Fruit fly (Drosophila melanogaster) whole organism, embryonic: ENCODE measurements around the gene Ac78C.

ENCODE experiments used
- ATbp ChIP-seq: fragments of 200-800 bp; sonication (Bioruptor generic); optimal IDR thresholded peaks from 2 replicates; lab custom pipeline; 2017; ENCODE audit warnings: missing biosample characterization, mild to moderate bottlenecking, missing genetic modification characterization, missing genetic modification reagents
- Ada2b ChIP-seq: fragments of 200-800 bp; sonication (Bioruptor generic); IDR thresholded peaks from 2 replicates; pipeline ENCODE4 v1.3.6; 2022; ENCODE audit warnings: missing biosample characterization, missing genetic modification characterization
- Awh ChIP-seq: fragments of 200-800 bp; sonication (Bioruptor generic); IDR thresholded peaks from 2 replicates; pipeline ENCODE4, ENCODE4 v1.3.6; 2022; ENCODE audit warnings: missing biosample characterization, missing genetic modification characterization
- Bgb ChIP-seq: fragments of 200-800 bp; sonication (Bioruptor generic); IDR thresholded peaks from 2 replicates; pipeline ENCODE4 v1.3.6; 2022; ENCODE audit warnings: missing biosample characterization, missing genetic modification characterization; ENCODE audit not compliant: partially characterized antibody
- CG1024 ChIP-seq: fragments of 200-800 bp; sonication (Bioruptor generic); IDR thresholded peaks from 2 replicates; pipeline ENCODE4 v1.3.6; 2022; ENCODE audit warnings: missing biosample characterization, missing genetic modification characterization
- CG11398 ChIP-seq: fragments of 200-800 bp; sonication (Bioruptor generic); optimal IDR thresholded peaks from 2 replicates; lab custom pipeline; 2016; ENCODE audit warnings: missing biosample characterization, missing genetic modification characterization
- CG12236 ChIP-seq: fragments of 200-800 bp; sonication (Bioruptor generic); optimal IDR thresholded peaks from 2 replicates; lab custom pipeline; 2016; ENCODE audit warnings: missing biosample characterization, missing genetic modification characterization
- CG12299 ChIP-seq: fragments of 200-800 bp; sonication (Bioruptor generic); optimal IDR thresholded peaks from 2 replicates; lab custom pipeline; 2018; ENCODE audit warnings: missing biosample characterization, mild to moderate bottlenecking, missing genetic modification characterization
- CG12391 ChIP-seq: fragments of 200-800 bp; sonication (Bioruptor generic); optimal IDR thresholded peaks from 3 replicates; lab custom pipeline; 2018; ENCODE audit warnings: missing biosample characterization, mild to moderate bottlenecking, missing genetic modification characterization, moderate library complexity
- CG12744 ChIP-seq: fragments of 200-800 bp; sonication (Bioruptor generic); optimal IDR thresholded peaks from 2 replicates; lab custom pipeline; 2016; ENCODE audit warnings: missing biosample characterization, missing genetic modification characterization
- CG14965 ChIP-seq: fragments of 200-800 bp; sonication (Bioruptor generic); optimal IDR thresholded peaks from 2 replicates; lab custom pipeline; 2016; ENCODE audit warnings: missing biosample characterization, missing genetic modification characterization, borderline replicate concordance
- CG15601 ChIP-seq: fragments of 200-800 bp; sonication (Bioruptor generic); optimal IDR thresholded peaks from 3 replicates; lab custom pipeline; 2019; ENCODE audit warnings: missing biosample characterization, mild to moderate bottlenecking, missing genetic modification characterization, moderate library complexity
- CG1603 ChIP-seq: fragments of 200-800 bp; sonication (Bioruptor generic); optimal IDR thresholded peaks from 2 replicates; lab custom pipeline; 2019; ENCODE audit warnings: missing biosample characterization, mild to moderate bottlenecking, missing genetic modification characterization, moderate library complexity
- CG17359 ChIP-seq: fragments of 200-800 bp; sonication (Bioruptor generic); optimal IDR thresholded peaks from 3 replicates; lab custom pipeline; 2018; ENCODE audit warnings: missing biosample characterization, mild to moderate bottlenecking, missing genetic modification characterization, moderate library complexity
- CG17829 ChIP-seq: fragments of 200-800 bp; optimal IDR thresholded peaks from 2 replicates; lab custom pipeline; 2019; ENCODE audit warnings: missing biosample characterization, mild to moderate bottlenecking, missing genetic modification characterization, moderate library complexity
- CG17912 ChIP-seq: fragments of 200-800 bp; sonication (Bioruptor generic); optimal IDR thresholded peaks from 2 replicates; lab custom pipeline; 2018; ENCODE audit warnings: missing biosample characterization, mild to moderate bottlenecking, missing genetic modification characterization
- CG2199 ChIP-seq: fragments of 200-800 bp; sonication (Bioruptor generic); IDR thresholded peaks from 3 replicates; pipeline ENCODE4 v1.3.6; 2022; ENCODE audit warnings: missing biosample characterization, missing genetic modification characterization
- CG32532 ChIP-seq: fragments of 200-800 bp; sonication (Bioruptor generic); IDR thresholded peaks from 2 replicates; pipeline ENCODE4 v1.3.6; 2022; ENCODE audit warnings: missing biosample characterization, missing genetic modification characterization
- CG8281 ChIP-seq: fragments of 200-800 bp; sonication (Bioruptor generic); optimal IDR thresholded peaks from 2 replicates; lab custom pipeline; 2018; ENCODE audit warnings: missing biosample characterization, mild to moderate bottlenecking, missing genetic modification characterization, moderate library complexity
- CG8944 ChIP-seq: fragments of 200-800 bp; sonication (Bioruptor generic); optimal IDR thresholded peaks from 3 replicates; lab custom pipeline; 2016; ENCODE audit warnings: missing biosample characterization, missing genetic modification characterization
- CG9609 ChIP-seq: fragments of 200-800 bp; sonication (Bioruptor generic); optimal IDR thresholded peaks from 3 replicates; lab custom pipeline; 2016; ENCODE audit warnings: missing biosample characterization, missing genetic modification characterization
- CG9876 ChIP-seq: fragments of 200-800 bp; sonication (Bioruptor generic); optimal IDR thresholded peaks from 2 replicates; lab custom pipeline; 2016; ENCODE audit warnings: missing biosample characterization, missing genetic modification characterization
- Dad ChIP-seq: fragments of 200-800 bp; sonication (Bioruptor generic); optimal IDR thresholded peaks from 3 replicates; lab custom pipeline; 2016; ENCODE audit warnings: missing biosample characterization, missing genetic modification characterization
- Dip3 ChIP-seq: fragments of 200-800 bp; sonication (Bioruptor generic); optimal IDR thresholded peaks from 3 replicates; lab custom pipeline; 2016; ENCODE audit warnings: missing biosample characterization, missing genetic modification characterization
- Ets65A ChIP-seq: fragments of 200-800 bp; sonication (Bioruptor generic); peaks from one replicate; lab custom pipeline; 2016; ENCODE audit warnings: missing biosample characterization, missing genetic modification characterization
- Fer1 ChIP-seq: fragments of 200-800 bp; sonication (Bioruptor generic); optimal IDR thresholded peaks from 2 replicates; lab custom pipeline; 2017; ENCODE audit warnings: missing biosample characterization, mild to moderate bottlenecking, missing genetic modification characterization
- Gug ChIP-seq: fragments of 200-800 bp; sonication (Bioruptor generic); IDR thresholded peaks from 4 replicates; pipeline ENCODE4 v1.3.6; 2022; ENCODE audit warnings: missing biosample characterization, missing genetic modification characterization
- HLH54F ChIP-seq: fragments of 200-800 bp; sonication (Bioruptor generic); optimal IDR thresholded peaks from 3 replicates; lab custom pipeline; 2016; ENCODE audit warnings: missing biosample characterization, missing genetic modification characterization
- Hr39 ChIP-seq: fragments of >200 bp; optimal IDR thresholded peaks from 2 replicates; lab custom pipeline; 2017
- NC2β ChIP-seq: fragments of 200-800 bp; sonication (Bioruptor generic); optimal IDR thresholded peaks from 2 replicates; lab custom pipeline; 2016; ENCODE audit warnings: missing biosample characterization, missing genetic modification characterization
- Side ChIP-seq: fragments of 200-800 bp; sonication (Bioruptor generic); optimal IDR thresholded peaks from 2 replicates; lab custom pipeline; 2016; ENCODE audit warnings: missing biosample characterization, missing genetic modification characterization
- Sox102F ChIP-seq: fragments of 200-800 bp; sonication (Bioruptor generic); optimal IDR thresholded peaks from 2 replicates; lab custom pipeline; 2018; ENCODE audit warnings: missing biosample characterization, mild to moderate bottlenecking, missing genetic modification characterization, moderate library complexity
- ato ChIP-seq: fragments of 200-800 bp; sonication (Bioruptor generic); IDR thresholded peaks from 2 replicates; pipeline ENCODE4 v1.3.6; 2022; ENCODE audit warnings: missing biosample characterization, missing genetic modification characterization; ENCODE audit not compliant: partially characterized antibody
- az2 ChIP-seq: fragments of 200-800 bp; sonication (Bioruptor generic); optimal IDR thresholded peaks from 3 replicates; lab custom pipeline; 2016; ENCODE audit warnings: missing biosample characterization, missing genetic modification characterization
- bab2 ChIP-seq: fragments of 200-800 bp; sonication (Bioruptor generic); optimal IDR thresholded peaks from 2 replicates; lab custom pipeline; 2016; ENCODE audit warnings: missing biosample characterization, missing genetic modification characterization
- bowl ChIP-seq: fragments of 200-800 bp; sonication (Bioruptor generic); IDR thresholded peaks from 2 replicates; pipeline ENCODE4 v1.3.6; 2022; ENCODE audit warnings: missing biosample characterization, missing genetic modification characterization
- croc ChIP-seq: fragments of 200-800 bp; sonication (Bioruptor generic); conservative IDR thresholded peaks from 3 replicates; pipeline ENCODE4 v1.3.6; 2022; ENCODE audit warnings: missing biosample characterization, missing genetic modification characterization
- ems ChIP-seq: fragments of 200-800 bp; sonication (Bioruptor generic); optimal IDR thresholded peaks from 3 replicates; lab custom pipeline; 2016; ENCODE audit warnings: missing biosample characterization, missing genetic modification characterization
- esg ChIP-seq: fragments of 200-800 bp; sonication (Bioruptor generic); conservative IDR thresholded peaks from 2 replicates; pipeline ENCODE4 v1.3.6; 2022; ENCODE audit warnings: missing biosample characterization, missing genetic modification characterization
- grn ChIP-seq: fragments of 200-800 bp; sonication (Bioruptor generic); optimal IDR thresholded peaks from 3 replicates; lab custom pipeline; 2017; ENCODE audit warnings: missing biosample characterization, missing genetic modification characterization
- gt ChIP-seq: fragments of 200-800 bp; sonication (Bioruptor generic); IDR thresholded peaks from 2 replicates; pipeline ENCODE4 v1.3.6; 2022; ENCODE audit warnings: missing biosample characterization, missing genetic modification characterization
- hb ChIP-seq: fragments of 200-800 bp; sonication (Bioruptor generic); IDR thresholded peaks from 3 replicates; pipeline ENCODE4 v1.3.6; 2022; ENCODE audit warnings: missing biosample characterization, missing genetic modification characterization; ENCODE audit not compliant: partially characterized antibody
- ind ChIP-seq: fragments of 200-800 bp; sonication (Bioruptor generic); optimal IDR thresholded peaks from 3 replicates; lab custom pipeline; 2016; ENCODE audit warnings: missing biosample characterization, missing genetic modification characterization
- jigr1 ChIP-seq: fragments of 200-800 bp; sonication (Bioruptor generic); IDR thresholded peaks from 3 replicates; pipeline ENCODE4 v1.3.6; 2022; ENCODE audit warnings: missing biosample characterization, missing genetic modification characterization
- lilli ChIP-seq: fragments of 200-800 bp; sonication (Bioruptor generic); optimal IDR thresholded peaks from 3 replicates; lab custom pipeline; 2016; ENCODE audit warnings: missing biosample characterization, missing genetic modification characterization
- lmd ChIP-seq: fragments of 200-800 bp; sonication (Bioruptor generic); IDR thresholded peaks from 2 replicates; pipeline ENCODE4 v1.3.6; 2022; ENCODE audit warnings: missing biosample characterization, missing genetic modification characterization
- odd ChIP-seq: fragments of 200-800 bp; sonication (Bioruptor generic); optimal IDR thresholded peaks from 2 replicates; lab custom pipeline; 2017; ENCODE audit warnings: missing biosample characterization, mild to moderate bottlenecking, missing genetic modification characterization
- psq ChIP-seq: fragments of 200-800 bp; sonication (Bioruptor generic); optimal IDR thresholded peaks from 2 replicates; lab custom pipeline; 2017; ENCODE audit warnings: missing biosample characterization, missing genetic modification characterization
- seq ChIP-seq: fragments of 200-800 bp; sonication (Bioruptor generic); IDR thresholded peaks from 2 replicates; pipeline ENCODE4 v1.3.6; 2022; ENCODE audit warnings: missing biosample characterization, missing genetic modification characterization
- slou ChIP-seq: fragments of 200-800 bp; sonication (Bioruptor generic); optimal IDR thresholded peaks from 3 replicates; lab custom pipeline; 2016; ENCODE audit warnings: missing biosample characterization, missing genetic modification characterization
- trh ChIP-seq: fragments of 200-800 bp; sonication (Bioruptor generic); optimal IDR thresholded peaks from 2 replicates; lab custom pipeline; 2016; ENCODE audit warnings: missing biosample characterization, missing genetic modification characterization
- twi ChIP-seq: fragments of 200-800 bp; optimal IDR thresholded peaks from 2 replicates; lab custom pipeline; 2019; ENCODE audit warnings: missing biosample characterization, mild to moderate bottlenecking, missing genetic modification characterization, moderate library complexity

Ac78C gene

DNA sequence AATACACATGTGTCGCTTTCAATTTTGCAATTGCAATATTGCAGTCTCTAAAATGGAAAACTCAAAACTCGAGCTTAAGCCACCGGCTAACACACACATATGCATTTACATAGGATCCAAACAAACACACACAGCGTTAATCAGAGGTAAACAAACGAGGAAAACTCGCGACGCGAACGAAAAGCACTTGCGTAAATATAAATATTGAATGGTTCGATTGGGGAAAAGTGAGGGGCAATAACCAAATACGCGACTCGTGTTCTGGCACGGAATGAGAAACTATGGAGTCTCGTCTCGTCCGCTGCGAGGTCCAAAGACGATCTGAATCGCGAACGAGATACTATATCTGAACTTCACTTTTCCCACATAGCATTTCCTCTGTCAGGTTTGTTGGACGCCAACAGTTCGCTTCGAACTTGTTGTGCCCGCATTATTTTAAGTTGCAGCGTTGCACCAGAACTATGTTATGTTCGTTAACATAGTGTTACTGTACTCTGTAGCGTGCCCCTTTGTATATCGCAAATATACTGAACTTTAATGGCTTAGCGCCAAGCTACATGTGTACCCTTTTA, 40.8 kb downstream of the Ac78C start, which contains the start of gene ko (continued):
- TF ChIP-seq seq (GFP tag; lab: Robert Waterston, UW) (no peak), slou (GFP tag; lab: Kevin White, UChicago) (no peak), CG2199 (GFP tag; lab: Robert Waterston, UW) (0 out of 3 replicates have a peak, but pooled peaks have one; percentile 62), Bgb (GFP tag; lab: Robert Waterston, UW) (no peak), Hr39 (no peak), grn (GFP tag; lab: Kevin White, UChicago) (no peak), hb (GFP tag; lab: Robert Waterston, UW) (no peak), CG14965 (GFP tag; lab: Kevin White, UChicago) (no peak), CG9609 (GFP tag; lab: Kevin White, UChicago) (no peak), CG17912 (GFP tag; lab: Kevin White, UChicago) (no peak), trh (GFP tag; lab: Kevin White, UChicago) (no peak), ems (GFP tag; lab: Kevin White, UChicago) (no peak), CG11398 (GFP tag; lab: Kevin White, UChicago) (peak; percentile 8), bowl (GFP tag; lab: Robert Waterston, UW) (no peak), CG1603 (tag; lab: Kevin White, UChicago) (peak; percentile 52), CG12391 (tag; lab: Kevin White, UChicago) (peak; percentile 5), CG17829 (tag; lab: Kevin White, UChicago) (peak; percentile 25), Ada2b (GFP tag; lab: Robert Waterston, UW) (no peak), ATbp (peak; percentile 77), lmd (GFP tag; lab: Robert Waterston, UW) (no peak), Gug (GFP tag; lab: Robert Waterston, UW) (no peak), Awh (peak; percentile 42; the same call in 1 of the 2 replicates), Dad (GFP tag; lab: Kevin White, UChicago) (no peak), CG17359 (tag; lab: Kevin White, UChicago) (peak; percentile 58), twi (tag; lab: Kevin White, UChicago) (no peak), Side (GFP tag; lab: Kevin White, UChicago) (peak; percentile 8), gt (GFP tag; lab: Robert Waterston, UW) (no peak), CG1024 (GFP tag; lab: Robert Waterston, UW) (0 out of 2 replicates have a peak, but pooled peaks have one; percentile 38), Ets65A (no peak), Dip3 (GFP tag; lab: Kevin White, UChicago) (no peak), bab2 (GFP tag; lab: Kevin White, UChicago) (peak; percentile 19), NC2β (GFP tag; lab: Kevin White, UChicago) (peak; percentile 26), ind (GFP tag; lab: Kevin White, UChicago) (no peak), ato (no peak), CG15601 (tag; lab: Kevin White, UChicago) (peak; percentile 77), psq (GFP tag; lab: Kevin White, UChicago) (no peak), Fer1 (no peak), CG12299 (tag; lab: Kevin White, UChicago) (peak; percentile 20), CG12236 (GFP tag; lab: Kevin White, UChicago) (peak; percentile 23), az2 (GFP tag; lab: Kevin White, UChicago) (no peak), CG12744 (GFP tag; lab: Kevin White, UChicago) (no peak), CG9876 (no peak), odd (GFP tag; lab: Kevin White, UChicago) (peak; percentile 45), Sox102F (GFP tag; lab: Kevin White, UChicago) (no peak), lilli (GFP tag; lab: Kevin White, UChicago) (no peak), CG8281 (tag; lab: Kevin White, UChicago) (peak; percentile 7), CG8944 (GFP tag; lab: Kevin White, UChicago) (peak; percentile 4), HLH54F (GFP tag; lab: Kevin White, UChicago) (no peak), CG32532 (GFP tag; lab: Robert Waterston, UW) (no peak), esg (GFP tag; lab: Robert Waterston, UW) (no peak), croc (GFP tag; lab: Robert Waterston, UW) (no peak), jigr1 (no peak)
